Worm (Caenorhabditis elegans): Measurements from ENCODE around the gene F07C3.3.
A peak's percentile ranks its signal among the peaks of the same experiment; 100 is the strongest.

The F07C3.3 gene

ce11 chrV:9232296-9232695 lies at the start of gene F07C3.3:
TSS of gene F07C3.3 (minus strand) at chrV:9232396.
- no peak for TF ChIP-seq lsl-1 (GFP tag; optimal IDR thresholded peaks at IDR 0.05)
- no peak for TF ChIP-seq rcor-1 (GFP tag; IDR thresholded peaks at IDR 0.05)
- no peak for TF ChIP-seq cebp-1 (GFP tag; IDR thresholded peaks at IDR 0.05)
- TF ChIP-seq cebp-1 (tag; optimal IDR thresholded peaks at IDR 0.05): no peak
- TF ChIP-seq unc-130 (GFP tag; optimal IDR thresholded peaks at IDR 0.05): no peak
- no peak for TF ChIP-seq lir-1 (GFP tag; conservative IDR thresholded peaks at IDR 0.05)

DNA sequence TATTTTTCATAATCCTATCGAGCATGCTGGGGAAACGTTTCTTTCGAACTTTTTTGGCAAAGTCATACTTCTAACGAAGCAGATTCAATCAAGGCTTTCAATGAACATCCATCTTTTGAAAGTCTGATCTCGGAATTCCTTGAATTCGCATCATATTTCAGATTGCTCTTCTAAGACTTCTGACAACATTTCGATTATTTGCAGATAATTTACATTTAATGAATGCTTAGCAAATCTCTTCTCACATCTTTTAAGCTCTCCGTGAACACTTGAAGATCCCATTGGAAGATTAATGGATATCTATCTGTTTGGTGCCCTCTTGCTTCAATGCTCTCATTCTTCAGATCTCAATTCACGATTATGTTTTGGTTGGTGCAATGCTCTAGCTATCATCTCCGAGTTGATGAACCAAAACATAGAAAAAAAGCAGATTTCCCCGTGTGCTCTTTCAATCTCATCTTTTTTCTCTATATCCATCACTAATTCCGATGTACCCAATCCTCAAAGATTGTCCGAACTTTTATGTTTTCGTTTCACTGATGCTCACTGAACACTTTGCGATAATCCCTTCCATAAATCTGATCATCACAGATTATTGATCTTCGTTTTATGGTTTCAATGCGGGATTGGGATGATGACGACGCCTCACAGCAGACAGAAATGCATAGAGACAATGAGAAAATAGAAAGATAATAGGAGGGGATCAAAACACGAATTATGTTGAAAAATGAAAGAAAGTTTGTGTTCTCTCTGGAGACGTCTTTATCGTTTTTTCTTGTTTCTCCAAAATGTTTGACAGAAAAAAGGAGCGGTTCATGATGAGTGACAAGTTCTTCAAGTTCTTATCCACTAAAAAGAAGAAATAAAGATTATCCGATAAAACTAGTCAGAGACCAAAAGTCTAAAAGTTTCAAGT lies 42.2 kb upstream of the F07C3.3 start:
- TF ChIP-seq madf-8 (GFP tag; conservative IDR thresholded peaks at IDR 0.05): no peak
- no peak for TF ChIP-seq lin-54 (GFP tag; optimal IDR thresholded peaks at IDR 0.05)
- TF ChIP-seq mxl-1 (tag; optimal IDR thresholded peaks at IDR 0.05): no peak
- no peak for TF ChIP-seq aptf-3 (GFP tag; IDR thresholded peaks at IDR 0.05)
- no peak for TF ChIP-seq attf-6 (GFP tag; IDR thresholded peaks at IDR 0.05)
- TF ChIP-seq ztf-28 (GFP tag; IDR thresholded peaks at IDR 0.05): no peak
- TF ChIP-seq nfyb-1 (GFP tag; IDR thresholded peaks at IDR 0.05): no peak
- TF ChIP-seq efl-1 (GFP tag; optimal IDR thresholded peaks at IDR 0.05): no peak
- TF ChIP-seq F33H1.4 (GFP tag; IDR thresholded peaks at IDR 0.05): no peak
- TF ChIP-seq Y53F4B.3 (GFP tag; IDR thresholded peaks at IDR 0.05): no peak
- TF ChIP-seq somi-1 (GFP tag; optimal IDR thresholded peaks at IDR 0.05): no peak
- TF ChIP-seq sea-2 (GFP tag; IDR thresholded peaks at IDR 0.05): no peak
- no peak for TF ChIP-seq madf-10 (tag; optimal IDR thresholded peaks at IDR 0.05)
- TF ChIP-seq attf-5 (GFP tag; optimal IDR thresholded peaks at IDR 0.05): no peak
- no peak for TF ChIP-seq ceh-40 (GFP tag; IDR thresholded peaks at IDR 0.05)
- TF ChIP-seq ceh-79 (tag; optimal IDR thresholded peaks at IDR 0.05): no peak

DNA sequence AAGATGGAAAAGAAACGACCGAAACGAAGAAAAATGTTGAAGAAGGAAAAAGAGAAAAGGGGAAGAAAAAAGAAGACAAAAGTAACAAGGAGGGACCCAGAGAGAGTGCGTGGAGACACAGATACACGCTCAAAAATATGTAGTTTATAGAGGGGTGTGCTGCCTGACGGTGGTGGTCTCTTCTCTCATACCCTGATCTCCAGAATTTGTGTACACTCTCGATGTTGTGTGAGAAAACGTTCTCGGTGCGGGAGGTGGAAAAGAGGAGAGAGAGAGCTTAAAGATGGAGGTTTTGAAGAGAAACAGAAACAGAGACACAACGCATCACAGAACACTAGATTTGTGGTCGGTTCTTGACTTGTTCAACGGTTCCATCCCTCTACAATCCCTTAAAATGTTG lies 41.4 kb upstream of the F07C3.3 start:
- TF ChIP-seq Y53F4B.3 (GFP tag; IDR thresholded peaks at IDR 0.05): no peak
- peak; percentile 12 for TF ChIP-seq ZK185.1 (tag; optimal IDR thresholded peaks at IDR 0.05; ENCODE audit: poor library complexity, severe bottlenecking)
- no peak for TF ChIP-seq unc-130 (GFP tag; optimal IDR thresholded peaks at IDR 0.05)
- TF ChIP-seq F39B2.1 (GFP tag; IDR thresholded peaks at IDR 0.05): no peak
- TF ChIP-seq D2030.7 (GFP tag; IDR thresholded peaks at IDR 0.05): no peak
- TF ChIP-seq mcd-1 (GFP tag; IDR thresholded peaks at IDR 0.05): no peak
- no peak for TF ChIP-seq sptf-2 (GFP tag; optimal IDR thresholded peaks at IDR 0.05)
- no peak for TF ChIP-seq snpc-1.1 (tag; optimal IDR thresholded peaks at IDR 0.05; ENCODE audit: insufficient read depth)
- TF ChIP-seq snpc-4 (GFP tag; optimal IDR thresholded peaks at IDR 0.05): peak; percentile 5
- no peak for TF ChIP-seq snpc-4 (tag; optimal IDR thresholded peaks at IDR 0.05)
- TF ChIP-seq chd-7 (tag; optimal IDR thresholded peaks at IDR 0.05): peak; percentile 42
- TF ChIP-seq lin-35 (GFP tag; optimal IDR thresholded peaks at IDR 0.05): no peak
- no peak for TF ChIP-seq hlh-26 (GFP tag; conservative IDR thresholded peaks at IDR 0.05)
- peak; percentile 62 for TF ChIP-seq somi-1 (GFP tag; optimal IDR thresholded peaks at IDR 0.05)
- peak; percentile 66; the same call in 1 of the 2 replicates for TF ChIP-seq hmg-1.2 (GFP tag; IDR thresholded peaks at IDR 0.05)
- peak; percentile 68 for TF ChIP-seq lin-40 (tag; optimal IDR thresholded peaks at IDR 0.05)
- peak; percentile 81 for TF ChIP-seq ceh-27 (GFP tag; optimal IDR thresholded peaks at IDR 0.05)
- TF ChIP-seq nfyb-1 (GFP tag; IDR thresholded peaks at IDR 0.05): 0 out of 2 replicates have a peak, but pooled peaks have one; percentile 59
- TF ChIP-seq atf-7 (tag; optimal IDR thresholded peaks at IDR 0.05): peak; percentile 9
- TF ChIP-seq K12H6.12 (tag; optimal IDR thresholded peaks at IDR 0.05): peak; percentile 51
- no peak for TF ChIP-seq snpc-1.3 (tag; optimal IDR thresholded peaks at IDR 0.05; ENCODE audit: insufficient read depth)
- 0 out of 2 replicates have a peak, but pooled peaks have one; percentile 22 for TF ChIP-seq egrh-3 (GFP tag; IDR thresholded peaks at IDR 0.05)
